Fruit fly (Drosophila melanogaster): ENCODE data around the gene RpL36A.
A peak's percentile ranks its signal among the peaks of the same experiment; 100 is the strongest.

RpL36A gene

dm6 chr2L:8034734-8035133 lies 8.0 kb downstream of the RpL36A start (continued):
- TF ChIP-seq D (optimal IDR thresholded peaks at IDR 0.05) (no peak), D (GFP tag; optimal IDR thresholded peaks at IDR 0.05) (peak; percentile 25), zfh1 (GFP tag; IDR thresholded peaks at IDR 0.05) (peak; percentile 23; the same call in 2 of the 3 replicates), cato (GFP tag; optimal IDR thresholded peaks at IDR 0.05; ENCODE audit: borderline replicate concordance) (no peak), CG7372 (GFP tag; IDR thresholded peaks at IDR 0.05) (peak; percentile 68), CG15601 (tag; optimal IDR thresholded peaks at IDR 0.05) (no peak), usp (GFP tag; optimal IDR thresholded peaks at IDR 0.05) (no peak), tx (GFP tag; optimal IDR thresholded peaks at IDR 0.05) (peak; percentile 8), CG1233 (GFP tag; optimal IDR thresholded peaks at IDR 0.05) (peak; percentile 50), HHEX (GFP tag; optimal IDR thresholded peaks at IDR 0.05) (peak; percentile 54), ATbp (GFP tag; optimal IDR thresholded peaks at IDR 0.05) (peak; percentile 46), Opbp (GFP tag; IDR thresholded peaks at IDR 0.05; ENCODE audit: partially characterized antibody) (no peak), CG9932 (GFP tag; IDR thresholded peaks at IDR 0.05) (peak; percentile 31; the same call in 1 of the 2 replicates), Mrtf (GFP tag; IDR thresholded peaks at IDR 0.05) (no peak), wek (GFP tag; optimal IDR thresholded peaks at IDR 0.05) (peak; percentile 29), chinmo (GFP tag; IDR thresholded peaks at IDR 0.05; ENCODE audit: partially characterized antibody) (no peak), BtbVII (GFP tag; optimal IDR thresholded peaks at IDR 0.05) (peak; percentile 27), CG2889 (GFP tag; IDR thresholded peaks at IDR 0.05) (0 out of 3 replicates have a peak, but pooled peaks have one; percentile 35), CrebB (tag; optimal IDR thresholded peaks at IDR 0.05) (peak; percentile 40), ewg (GFP tag; optimal IDR thresholded peaks at IDR 0.05) (peak; percentile 34), Tbp (GFP tag; optimal IDR thresholded peaks at IDR 0.05) (no peak), CG8944 (GFP tag; optimal IDR thresholded peaks at IDR 0.05) (no peak), CG11695 (GFP tag; IDR thresholded peaks at IDR 0.05) (peak; percentile 83), CG15269 (tag; optimal IDR thresholded peaks at IDR 0.05) (peak; percentile 71), CG2116 (GFP tag; optimal IDR thresholded peaks at IDR 0.05) (peak; percentile 6), CG13624 (GFP tag; optimal IDR thresholded peaks at IDR 0.05) (peak; percentile 37), CG12236 (GFP tag; optimal IDR thresholded peaks at IDR 0.05) (no peak), Awh (GFP tag; IDR thresholded peaks at IDR 0.05) (peak; percentile 63; the same call in 1 of the 2 replicates), ham (GFP tag; IDR thresholded peaks at IDR 0.05) (no peak), CG14860 (GFP tag; IDR thresholded peaks at IDR 0.05; ENCODE audit: partially characterized antibody) (no peak), D19B (GFP tag; optimal IDR thresholded peaks at IDR 0.05) (peak; percentile 34), B-H2 (GFP tag; optimal IDR thresholded peaks at IDR 0.05) (no peak), CG3995 (GFP tag; optimal IDR thresholded peaks at IDR 0.05) (no peak), Eip74EF (GFP tag; optimal IDR thresholded peaks at IDR 0.05) (peak in 1 of 2 experiments; percentile 49), HmgD (GFP tag; optimal IDR thresholded peaks at IDR 0.05) (no peak), CG14014 (GFP tag; IDR thresholded peaks at IDR 0.05) (peak; percentile 68), CG4424 (GFP tag; optimal IDR thresholded peaks at IDR 0.05) (peak; percentile 12), dpn (GFP tag; optimal IDR thresholded peaks at IDR 0.05) (peak; percentile 34 to 54), onecut (GFP tag; IDR thresholded peaks at IDR 0.05) (0 out of 2 replicates have a peak, but pooled peaks have one; percentile 38), dm (GFP tag; optimal IDR thresholded peaks at IDR 0.05) (no peak), CG10979 (tag; optimal IDR thresholded peaks at IDR 0.05) (peak; percentile 52), Bteb2 (GFP tag; optimal IDR thresholded peaks at IDR 0.05) (peak; percentile 48), fd96Cb (tag; optimal IDR thresholded peaks at IDR 0.05) (peak; percentile 50), CG12219 (GFP tag; optimal IDR thresholded peaks at IDR 0.05) (peak; percentile 72), CG6854 (GFP tag; optimal IDR thresholded peaks at IDR 0.05) (peak; percentile 34), E2f1 (GFP tag; IDR thresholded peaks at IDR 0.05) (peak; percentile 45; the same call in 1 of the 2 replicates), Atf-2 (GFP tag; optimal IDR thresholded peaks at IDR 0.05) (peak; percentile 28), Lpt (GFP tag; optimal IDR thresholded peaks at IDR 0.05) (no peak), CG3847 (GFP tag; IDR thresholded peaks at IDR 0.05) (peak; percentile 43), pnt (GFP tag; optimal IDR thresholded peaks at IDR 0.05) (peak; percentile 19), CG6272 (GFP tag; IDR thresholded peaks at IDR 0.05) (no peak)
